Worm (Caenorhabditis elegans): ENCODE data around the gene C07E3.3.
A peak's percentile ranks its signal among the peaks of the same experiment; 100 is the strongest.

The C07E3.3 gene

DNA sequence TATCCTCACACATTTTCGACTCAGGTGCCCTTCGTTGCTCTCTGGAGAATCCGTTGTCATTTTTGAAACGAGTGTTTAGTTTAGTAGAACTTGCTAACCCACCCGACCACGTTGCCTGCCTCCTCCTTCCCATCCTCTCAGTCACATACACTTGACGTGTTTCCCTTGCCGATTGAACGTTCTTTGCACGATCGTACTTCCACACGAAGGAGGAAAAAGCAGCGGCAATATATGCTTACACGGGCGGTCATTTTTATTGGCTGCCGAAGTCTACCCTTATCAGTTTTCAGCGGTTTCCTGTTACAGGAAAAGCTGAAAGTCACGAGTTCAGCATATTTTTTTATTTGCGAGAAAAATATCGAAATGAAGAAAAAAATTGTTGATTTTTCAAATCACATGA is 32.5 kb upstream of the C07E3.3 start (continued):
- TF ChIP-seq mes-2 (tag; optimal IDR thresholded peaks at IDR 0.05; ENCODE audit: poor library complexity, severe bottlenecking) (peak; percentile 51), ama-1 (optimal IDR thresholded peaks at IDR 0.05) (peak; percentile 56), nhr-42 (GFP tag; IDR thresholded peaks at IDR 0.05) (no peak), hlh-30 (tag; optimal IDR thresholded peaks at IDR 0.05; ENCODE audit: insufficient read depth) (peak; percentile 81), lin-1 (GFP tag; IDR thresholded peaks at IDR 0.05) (peak; percentile 82), snpc-4 (tag; optimal IDR thresholded peaks at IDR 0.05) (no peak), nhr-77 (tag; optimal IDR thresholded peaks at IDR 0.05) (peak; percentile 75), ctbp-1 (GFP tag; IDR thresholded peaks at IDR 0.05) (peak; percentile 28; the same call in 1 of the 2 replicates), nhr-237 (tag; optimal IDR thresholded peaks at IDR 0.05) (no peak), nhr-11 (tag; optimal IDR thresholded peaks at IDR 0.05) (no peak), F26F4.8 (GFP tag; conservative IDR thresholded peaks at IDR 0.05) (no peak), lin-29 (GFP tag; IDR thresholded peaks at IDR 0.05) (no peak), ztf-11 (tag; optimal IDR thresholded peaks at IDR 0.05) (no peak), ztf-7 (tag; optimal IDR thresholded peaks at IDR 0.05) (no peak), rbr-2 (tag; optimal IDR thresholded peaks at IDR 0.05) (no peak), mdt-29 (GFP tag; IDR thresholded peaks at IDR 0.05) (no peak), ceh-28 (tag; optimal IDR thresholded peaks at IDR 0.05) (no peak), hmg-1.1 (GFP tag; IDR thresholded peaks at IDR 0.05) (no peak), mxl-3 (GFP tag; optimal IDR thresholded peaks at IDR 0.05) (peak; percentile 93), arid-1 (GFP tag; conservative IDR thresholded peaks at IDR 0.05) (0 out of 2 replicates have a peak, but pooled peaks have one; percentile 31)

DNA sequence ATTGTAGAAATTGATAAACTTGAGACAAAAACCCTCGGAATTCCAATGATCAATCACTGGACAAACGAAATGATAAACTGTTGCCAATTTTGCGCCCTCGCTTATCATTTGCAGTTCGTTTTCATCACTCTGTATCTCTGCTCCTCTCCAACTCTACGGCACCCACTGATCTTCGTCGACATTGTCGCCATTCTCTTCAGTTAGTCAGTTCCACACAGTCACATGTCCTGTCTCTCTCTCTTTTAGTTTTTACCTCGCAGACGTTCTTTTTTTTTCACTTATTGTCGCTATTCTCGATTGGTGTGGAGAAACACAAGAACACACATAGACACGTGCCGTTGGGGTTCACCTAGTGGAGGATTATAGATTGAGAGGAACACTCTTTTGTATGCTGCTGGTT is 31.7 kb upstream of the C07E3.3 start:
- TF ChIP-seq vab-7 (GFP tag; IDR thresholded peaks at IDR 0.05) (no peak), nhr-76 (tag; optimal IDR thresholded peaks at IDR 0.05) (no peak), ztf-7 (tag; optimal IDR thresholded peaks at IDR 0.05) (no peak), zip-11 (GFP tag; IDR thresholded peaks at IDR 0.05) (no peak), fkh-10 (GFP tag; optimal IDR thresholded peaks at IDR 0.05) (no peak), mep-1 (tag; optimal IDR thresholded peaks at IDR 0.05) (peak; percentile 79), hlh-30 (tag; optimal IDR thresholded peaks at IDR 0.05; ENCODE audit: insufficient read depth) (peak; percentile 97), F44E2.7 (GFP tag; IDR thresholded peaks at IDR 0.05) (no peak), hlh-11 (tag; optimal IDR thresholded peaks at IDR 0.05) (peak; percentile 96), lin-39 (tag; optimal IDR thresholded peaks at IDR 0.05) (no peak), ceh-20 (GFP tag; IDR thresholded peaks at IDR 0.05) (peak; percentile 78), snpc-1.2 (GFP tag; IDR thresholded peaks at IDR 0.05) (no peak), duxl-1 (tag; optimal IDR thresholded peaks at IDR 0.05; ENCODE audit: poor library complexity) (no peak), arid-1 (GFP tag; conservative IDR thresholded peaks at IDR 0.05) (no peak), ZK546.5 (tag; optimal IDR thresholded peaks at IDR 0.05) (no peak), dve-1 (tag; optimal IDR thresholded peaks at IDR 0.05; ENCODE audit: insufficient read depth) (peak; percentile 93), nhr-28 (tag; optimal IDR thresholded peaks at IDR 0.05) (peak; percentile 88), Y75B8A.6 (GFP tag; IDR thresholded peaks at IDR 0.05) (0 out of 2 replicates have a peak, but pooled peaks have one; percentile 34), unc-39 (tag; optimal IDR thresholded peaks at IDR 0.05) (no peak), mxl-2 (GFP tag; conservative IDR thresholded peaks at IDR 0.05) (peak; percentile 71), ctbp-1 (GFP tag; IDR thresholded peaks at IDR 0.05) (peak; percentile 44; the same call in 1 of the 2 replicates), F10B5.3 (tag; optimal IDR thresholded peaks at IDR 0.05) (no peak), madf-5 (GFP tag; IDR thresholded peaks at IDR 0.05) (no peak), aha-1 (tag) (peak; percentile 97), F26F4.8 (GFP tag; conservative IDR thresholded peaks at IDR 0.05) (no peak), Y48G9A.11 (GFP tag; IDR thresholded peaks at IDR 0.05) (no peak), ama-1 (optimal IDR thresholded peaks at IDR 0.05) (peak; percentile 80), saeg-2 (GFP tag; IDR thresholded peaks at IDR 0.05) (0 out of 2 replicates have a peak, but pooled peaks have one; percentile 71), lin-15B (tag; optimal IDR thresholded peaks at IDR 0.05) (no peak), daf-19 (GFP tag; conservative IDR thresholded peaks at IDR 0.05) (no peak), nhr-48 (tag; optimal IDR thresholded peaks at IDR 0.05) (peak; percentile 91), mdt-29 (GFP tag; IDR thresholded peaks at IDR 0.05) (no peak), fos-1 (tag; optimal IDR thresholded peaks at IDR 0.05) (no peak), nhr-77 (tag; optimal IDR thresholded peaks at IDR 0.05) (peak; percentile 63), lin-1 (GFP tag; IDR thresholded peaks at IDR 0.05) (0 out of 2 replicates have a peak, but pooled peaks have one; percentile 19), dpl-1 (GFP tag; optimal IDR thresholded peaks at IDR 0.05) (peak; percentile 39), dmd-9 (GFP tag; IDR thresholded peaks at IDR 0.05) (no peak), nhr-41 (GFP tag; IDR thresholded peaks at IDR 0.05) (no peak), ceh-82 (tag; optimal IDR thresholded peaks at IDR 0.05) (no peak)

Measured in whole organism, L4 larva.